Fruit fly (Drosophila melanogaster) whole organism, prepupa: ENCODE results near the gene PMCA.

ENCODE experiments used
- Blimp-1 ChIP-seq: fragments of 200-800 bp; sonication (Bioruptor generic); optimal IDR thresholded peaks from 3 replicates; lab custom pipeline; 2017; ENCODE audit warnings: missing biosample characterization, missing genetic modification characterization, mild to moderate bottlenecking, moderate library complexity, missing genetic modification reagents
- CG10631 ChIP-seq: fragments of 200-800 bp; sonication (Bioruptor generic); optimal IDR thresholded peaks from 2 replicates; lab custom pipeline; 2016; ENCODE audit warnings: missing biosample characterization, missing genetic modification characterization
- CG11902 ChIP-seq: fragments of 200-800 bp; sonication (Bioruptor generic); optimal IDR thresholded peaks from 3 replicates; lab custom pipeline; 2016; ENCODE audit warnings: missing biosample characterization, missing genetic modification characterization
- CG15336 ChIP-seq: fragments of 200-800 bp; sonication (Bioruptor generic); IDR thresholded peaks from 2 replicates; pipeline ENCODE4 v1.3.6; 2022; ENCODE audit warnings: missing biosample characterization, missing genetic modification characterization
- CG16779 ChIP-seq: fragments of 200-800 bp; sonication (Bioruptor generic); optimal IDR thresholded peaks from 3 replicates; lab custom pipeline; 2017; ENCODE audit warnings: missing biosample characterization, mild to moderate bottlenecking, missing genetic modification characterization
- CG3032 ChIP-seq: fragments of 200-800 bp; optimal IDR thresholded peaks from 2 replicates; lab custom pipeline; 2019; ENCODE audit warnings: missing biosample characterization, mild to moderate bottlenecking, missing genetic modification characterization, moderate library complexity
- CG31627 ChIP-seq: fragments of 200-800 bp; sonication (Bioruptor generic); optimal IDR thresholded peaks from 3 replicates; lab custom pipeline; 2016; ENCODE audit warnings: missing biosample characterization, missing genetic modification characterization
- CG34406 ChIP-seq: fragments of 200-800 bp; sonication (Bioruptor generic); optimal IDR thresholded peaks from 3 replicates; lab custom pipeline; 2016; ENCODE audit warnings: missing biosample characterization, missing genetic modification characterization
- CG4318 ChIP-seq: fragments of 200-800 bp; sonication (Bioruptor generic); optimal IDR thresholded peaks from 3 replicates; lab custom pipeline; 2017; ENCODE audit warnings: missing biosample characterization, mild to moderate bottlenecking, missing genetic modification characterization
- CG7368 ChIP-seq: fragments of 200-800 bp; sonication (Bioruptor generic); optimal IDR thresholded peaks from 3 replicates; lab custom pipeline; 2016; ENCODE audit warnings: missing biosample characterization, missing genetic modification characterization
- CG8319 ChIP-seq: fragments of 200-800 bp; sonication (Bioruptor generic); optimal IDR thresholded peaks from 3 replicates; lab custom pipeline; 2016; ENCODE audit warnings: missing biosample characterization, missing genetic modification characterization
- Eip78C ChIP-seq: fragments of 200-800 bp; sonication (Bioruptor generic); peaks from one replicate; lab custom pipeline; 2016; ENCODE audit warnings: missing biosample characterization, missing genetic modification characterization
- Ets96B ChIP-seq: fragments of 200-800 bp; optimal IDR thresholded peaks from 2 replicates; lab custom pipeline; 2019; ENCODE audit warnings: missing biosample characterization, mild to moderate bottlenecking, missing genetic modification characterization, moderate library complexity
- Gug ChIP-seq: fragments of 200-800 bp; sonication (Bioruptor generic); IDR thresholded peaks from 2 replicates; pipeline ENCODE4 v1.3.6; 2022; ENCODE audit warnings: missing biosample characterization, missing genetic modification characterization
- Hr39 ChIP-seq: fragments of 200-800 bp; sonication (Bioruptor generic); optimal IDR thresholded peaks from 2 replicates; lab custom pipeline; 2016; ENCODE audit warnings: missing biosample characterization, missing genetic modification characterization
- Lpt ChIP-seq: fragments of 200-800 bp; sonication (Bioruptor generic); optimal IDR thresholded peaks from 3 replicates; lab custom pipeline; 2016; ENCODE audit warnings: missing biosample characterization, missing genetic modification characterization
- Met ChIP-seq: fragments of 200-800 bp; sonication (Bioruptor generic); optimal IDR thresholded peaks from 3 replicates; lab custom pipeline; 2016; ENCODE audit warnings: missing biosample characterization, missing genetic modification characterization
- OdsH ChIP-seq: fragments of 200-800 bp; sonication (Bioruptor generic); optimal IDR thresholded peaks from 3 replicates; lab custom pipeline; 2016; ENCODE audit warnings: missing biosample characterization, missing genetic modification characterization
- Smox ChIP-seq: fragments of 200-800 bp; sonication (Bioruptor generic); optimal IDR thresholded peaks from 3 replicates; lab custom pipeline; 2016; ENCODE audit warnings: missing biosample characterization, missing genetic modification characterization
- Sox15 ChIP-seq: fragments of 200-800 bp; sonication (Bioruptor generic); optimal IDR thresholded peaks from 3 replicates; lab custom pipeline; 2016; ENCODE audit warnings: missing biosample characterization, missing genetic modification characterization
- cyc ChIP-seq: fragments of 200-800 bp; sonication (Bioruptor generic); optimal IDR thresholded peaks from 3 replicates; lab custom pipeline; 2016; ENCODE audit warnings: missing biosample characterization, missing genetic modification characterization
- dac ChIP-seq: fragments of 200-800 bp; sonication (Bioruptor generic); optimal IDR thresholded peaks from 2 replicates; lab custom pipeline; 2017; ENCODE audit warnings: missing biosample characterization, mild to moderate bottlenecking, missing genetic modification characterization
- dsx ChIP-seq: fragments of 200-800 bp; optimal IDR thresholded peaks from 3 replicates; lab custom pipeline; 2019; ENCODE audit warnings: missing biosample characterization, mild to moderate bottlenecking, missing genetic modification characterization, moderate library complexity; ENCODE audit not compliant: poor library complexity, severe bottlenecking
- eg ChIP-seq: fragments of 200-800 bp; sonication (Bioruptor generic); IDR thresholded peaks from 3 replicates; pipeline ENCODE4 v1.3.6; 2022; ENCODE audit warnings: missing biosample characterization, missing genetic modification characterization
- esn ChIP-seq: fragments of 200-800 bp; sonication (Bioruptor generic); optimal IDR thresholded peaks from 2 replicates; lab custom pipeline; 2016; ENCODE audit warnings: missing biosample characterization, mild to moderate bottlenecking, missing genetic modification characterization, moderate library complexity
- fd59A ChIP-seq: fragments of 200-800 bp; sonication (Bioruptor generic); optimal IDR thresholded peaks from 2 replicates; lab custom pipeline; 2017; ENCODE audit warnings: missing biosample characterization, mild to moderate bottlenecking, missing genetic modification characterization, missing genetic modification reagents
- fkh ChIP-seq: fragments of 200-800 bp; sonication (Bioruptor generic); optimal IDR thresholded peaks from 3 replicates; lab custom pipeline; 2017; ENCODE audit warnings: missing biosample characterization, mild to moderate bottlenecking, missing genetic modification characterization, moderate library complexity
- lz ChIP-seq: fragments of 200-800 bp; sonication (Bioruptor generic); optimal IDR thresholded peaks from 3 replicates; lab custom pipeline; 2016; ENCODE audit warnings: missing biosample characterization, missing genetic modification characterization
- salr ChIP-seq, 2 experiments: fragments of 200-800 bp; sonication (Bioruptor generic); optimal IDR thresholded peaks; 3 replicates each; lab custom pipeline; 2016 to 2018; ENCODE audit warnings: missing biosample characterization in 2 of 2, missing genetic modification characterization in 2 of 2, mild to moderate bottlenecking in 1 of 2
- spab ChIP-seq: fragments of 200-800 bp; sonication (Bioruptor generic); optimal IDR thresholded peaks from 2 replicates; lab custom pipeline; 2017; ENCODE audit warnings: missing biosample characterization, mild to moderate bottlenecking, missing genetic modification characterization, missing genetic modification reagents
- svp ChIP-seq: fragments of 200-800 bp; sonication (Bioruptor generic); peaks from one replicate; lab custom pipeline; 2016; ENCODE audit warnings: missing biosample characterization, missing genetic modification characterization
- vri ChIP-seq: fragments of 200-800 bp; sonication (Bioruptor generic); optimal IDR thresholded peaks from 3 replicates; lab custom pipeline; 2016; ENCODE audit warnings: missing biosample characterization, mild to moderate bottlenecking, missing genetic modification characterization

Gene PMCA

DNA sequence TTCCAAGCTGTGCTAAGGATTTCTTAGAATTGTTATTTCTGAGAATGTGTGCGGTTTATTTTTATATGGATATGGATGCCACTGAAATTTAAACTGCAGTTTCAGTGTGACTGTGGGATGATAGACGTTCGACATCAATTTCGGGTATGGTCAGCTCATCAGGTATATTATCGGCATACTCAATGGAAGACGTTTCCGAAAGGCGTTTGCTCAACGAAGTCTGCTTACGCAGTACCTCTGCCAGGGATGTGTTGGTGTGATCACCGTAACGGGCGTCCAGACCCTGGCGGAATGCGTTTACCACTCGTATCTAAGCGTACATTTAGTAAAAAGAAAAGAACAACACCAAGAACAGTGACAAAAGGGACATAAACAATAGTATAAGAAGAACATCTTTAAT is 29.6 kb downstream of the PMCA start:
- TF ChIP-seq CG4318 = no peak
- no peak for TF ChIP-seq CG15336 (GFP tag; lab: Robert Waterston, UW)
- TF ChIP-seq Gug (GFP tag; lab: Robert Waterston, UW) = no peak
- no peak for TF ChIP-seq esn (GFP tag; lab: Kevin White, UChicago)
- no peak for TF ChIP-seq Met (GFP tag; lab: Kevin White, UChicago)
- no peak for TF ChIP-seq Smox (GFP tag; lab: Kevin White, UChicago)
- no peak for TF ChIP-seq CG11902 (GFP tag; lab: Kevin White, UChicago)
- no peak for TF ChIP-seq dsx (GFP tag; lab: Kevin White, UChicago)
- no peak for TF ChIP-seq CG7368
- no peak for TF ChIP-seq salr (GFP tag; optimal IDR thresholded peaks at IDR 0.05; lab: Kevin White, UChicago)
- TF ChIP-seq dac (GFP tag; lab: Kevin White, UChicago) = no peak
- no peak for TF ChIP-seq Hr39
- TF ChIP-seq lz (GFP tag; lab: Kevin White, UChicago) = no peak
- TF ChIP-seq eg (GFP tag; lab: Robert Waterston, UW) = no peak
- TF ChIP-seq spab (GFP tag; lab: Kevin White, UChicago) = no peak
- TF ChIP-seq CG8319 = no peak
- TF ChIP-seq svp (GFP tag; lab: Kevin White, UChicago) = no peak
- no peak for TF ChIP-seq Sox15 (GFP tag; lab: Kevin White, UChicago)
- no peak for TF ChIP-seq Blimp-1 (GFP tag; lab: Kevin White, UChicago)
- TF ChIP-seq Lpt = no peak

DNA sequence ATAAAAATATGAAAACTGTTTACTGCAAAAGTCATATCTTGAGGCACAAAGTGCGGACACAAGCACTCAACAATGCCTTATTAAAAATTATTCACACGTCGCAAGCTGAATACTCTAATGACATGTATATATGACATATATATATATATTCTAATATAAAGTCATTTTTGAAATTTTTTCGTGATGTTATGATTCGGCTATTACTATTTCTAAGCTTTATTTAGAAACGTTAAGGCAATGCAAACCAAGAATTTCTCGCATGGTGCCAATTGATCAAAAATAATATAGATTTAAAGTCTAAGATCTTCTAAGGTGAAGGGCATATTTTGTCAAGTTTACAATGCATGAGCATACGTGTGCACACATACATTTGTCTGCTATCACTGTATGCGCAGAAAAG is 39.9 kb downstream of the PMCA start:
- TF ChIP-seq CG10631 (GFP tag; lab: Kevin White, UChicago) = no peak

DNA sequence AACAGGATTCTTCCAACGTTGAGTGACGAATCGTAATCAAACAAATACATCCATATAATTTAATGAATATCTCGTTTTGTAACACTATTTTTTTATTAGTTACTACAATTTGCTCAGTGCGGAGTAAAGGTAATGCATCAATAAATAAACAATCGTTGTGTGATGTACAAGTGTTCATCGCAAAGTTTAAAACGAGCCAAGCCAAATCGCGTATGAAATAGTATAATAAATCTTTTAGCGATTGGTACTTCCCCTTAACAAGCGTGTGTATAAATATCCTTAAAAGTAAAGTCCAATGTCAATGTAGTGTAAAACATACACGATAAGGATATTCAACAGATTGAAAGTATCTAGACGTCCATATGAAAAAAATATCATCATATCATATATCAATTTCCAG is 43.4 kb downstream of the PMCA start:
- no peak for TF ChIP-seq Smox (GFP tag; lab: Kevin White, UChicago)
- TF ChIP-seq CG34406 = no peak
- no peak for TF ChIP-seq eg (GFP tag; lab: Robert Waterston, UW)
- TF ChIP-seq CG7368 = no peak
- TF ChIP-seq CG16779 (tag; lab: Kevin White, UChicago) = no peak
- peak; percentile 4 for TF ChIP-seq CG10631 (GFP tag; lab: Kevin White, UChicago)
- TF ChIP-seq fd59A (GFP tag; lab: Kevin White, UChicago) = no peak
- no peak for TF ChIP-seq cyc (GFP tag; lab: Kevin White, UChicago)

DNA sequence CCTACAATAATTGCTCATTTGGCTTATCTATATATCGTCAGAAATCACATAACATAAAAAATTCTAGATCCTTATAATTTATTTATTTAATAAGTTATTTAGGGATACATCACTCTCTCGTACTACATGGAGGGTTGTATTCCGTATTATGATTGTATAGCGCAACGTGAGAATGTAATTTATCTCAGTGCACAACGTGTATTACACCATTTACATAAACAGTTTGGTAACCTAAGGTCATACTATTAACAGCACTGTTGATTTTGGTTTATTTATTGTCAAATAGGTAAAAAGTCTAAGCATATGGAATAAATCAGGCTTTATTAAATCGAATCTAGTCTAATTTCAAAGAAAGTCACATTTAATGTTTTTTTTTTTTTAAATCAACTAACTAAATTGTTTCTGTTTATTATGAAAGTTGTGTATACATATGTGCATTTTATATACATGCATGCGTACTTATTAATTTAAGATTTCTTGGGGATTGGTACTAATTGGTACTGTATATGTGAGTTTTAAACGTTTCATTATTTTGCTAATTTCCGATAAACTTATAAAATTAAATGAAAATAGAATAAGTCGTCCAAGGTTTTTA is 43.9 kb downstream of the PMCA start, which contains the start of gene Rnf11:
Rnf11 (plus strand) TSS at position 252 of the 595 bp plus-strand sequence.
- peak; percentile 15 for TF ChIP-seq CG10631 (GFP tag; lab: Kevin White, UChicago)
- no peak for TF ChIP-seq fd59A (GFP tag; lab: Kevin White, UChicago)
- no peak for TF ChIP-seq Lpt
- TF ChIP-seq OdsH = peak; percentile 11
- no peak for TF ChIP-seq esn (GFP tag; lab: Kevin White, UChicago)
- TF ChIP-seq CG34406 = no peak
- peak; percentile 43 for TF ChIP-seq Hr39
- no peak for TF ChIP-seq svp (GFP tag; lab: Kevin White, UChicago)
- TF ChIP-seq Met (GFP tag; lab: Kevin White, UChicago) = no peak
- no peak for TF ChIP-seq CG7368
- peak; percentile 44 for TF ChIP-seq fkh
- TF ChIP-seq vri = no peak
- peak; percentile 21 for TF ChIP-seq CG3032 (tag; lab: Kevin White, UChicago)
- TF ChIP-seq Eip78C (GFP tag; lab: Kevin White, UChicago) = peak; percentile 43
- no peak for TF ChIP-seq Ets96B
- TF ChIP-seq CG31627 (GFP tag; lab: Kevin White, UChicago) = peak; percentile 33

DNA sequence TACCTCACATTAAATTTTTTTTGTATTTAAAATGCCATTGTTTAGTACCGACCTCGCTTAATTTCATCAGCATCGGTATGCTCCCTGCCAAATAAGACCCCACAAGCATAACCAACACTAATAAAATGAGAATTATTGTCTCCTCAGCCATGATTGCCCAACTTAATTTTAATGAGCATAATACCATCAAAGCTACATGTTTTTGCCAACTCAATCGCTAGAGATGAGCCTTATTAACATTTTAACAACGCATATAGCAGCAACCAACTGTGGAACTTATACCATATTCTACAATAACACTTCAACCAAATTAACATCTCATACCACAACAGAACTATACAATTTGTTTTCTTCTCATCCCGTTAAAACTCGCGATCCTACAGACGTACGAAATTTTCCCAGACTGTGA is 45.0 kb downstream of the PMCA start, which contains the start of gene Zip102B:
Zip102B (minus strand) TSS at position 392 of the 409 bp plus-strand sequence.
- TF ChIP-seq fkh (no peak), Eip78C (GFP tag; lab: Kevin White, UChicago) (peak; percentile 72)
